Worm (Caenorhabditis elegans) whole organism, L4 larva: Measurements from ENCODE around the gene alkb-7.
A peak's percentile ranks its signal among the peaks of the same experiment; 100 is the strongest.

Experiments
- F44E2.7 ChIP-seq: fragments of 200-800 bp; sonication (Bioruptor generic); IDR thresholded peaks from 2 replicates; pipeline ENCODE4 v2.1.2; 2022; ENCODE audit warnings: missing genetic modification characterization, missing compliant biosample characterization
- F49E8.2 ChIP-seq: sonication (generic microtip); optimal IDR thresholded peaks from 2 replicates; lab custom pipeline; 2016; ENCODE audit warnings: missing compliant biosample characterization, mild to moderate bottlenecking, missing genetic modification characterization, borderline replicate concordance
- Y105C5A.15 ChIP-seq: fragments of 200-800 bp; sonication (Bioruptor generic); IDR thresholded peaks from 2 replicates; pipeline ENCODE4 v1.3.6; 2022; ENCODE audit warnings: missing genetic modification characterization, missing compliant biosample characterization
- Y5F2A.4 ChIP-seq: fragments of 200-800 bp; sonication (Bioruptor generic); optimal IDR thresholded peaks from 2 replicates; lab custom pipeline; 2018; ENCODE audit warnings: mild to moderate bottlenecking, missing genetic modification characterization, missing compliant biosample characterization
- ZK546.5 ChIP-seq, 2 experiments: sonication (generic microtip); optimal IDR thresholded peaks; 2 replicates each; lab custom pipeline; 2017; ENCODE audit warnings: missing biosample characterization in 2 of 2, missing genetic modification characterization in 2 of 2
- aha-1 ChIP-seq: fragments of 150-350 bp; peaks from one replicate; lab custom pipeline; 2014; ENCODE audit warnings: missing biosample characterization, missing genetic modification characterization
- ama-1 ChIP-seq: fragments of 150-350 bp; optimal IDR thresholded peaks from 2 replicates; lab custom pipeline; 2014; ENCODE audit warnings: inconsistent platforms, mixed read lengths
- ctbp-1 ChIP-seq: fragments of 200-800 bp; sonication (Bioruptor generic); IDR thresholded peaks from 2 replicates; pipeline ENCODE4 v1.3.6; 2022; ENCODE audit warnings: missing genetic modification reagents, missing genetic modification characterization, missing compliant biosample characterization
- daf-16 ChIP-seq, 3 experiments: sonication (generic microtip); optimal IDR thresholded peaks; 2 replicates each; lab custom pipeline; 2016 to 2017; ENCODE audit warnings: missing genetic modification characterization in 3 of 3, missing genetic modification reagents in 3 of 3, mild to moderate bottlenecking in 2 of 3, missing compliant biosample characterization in 2 of 3, missing biosample characterization in 1 of 3, moderate library complexity in 1 of 3
- dmd-8 ChIP-seq: fragments of 200-800 bp; sonication (Bioruptor generic); IDR thresholded peaks from 2 replicates; pipeline ENCODE4 v1.3.6; 2022; ENCODE audit warnings: missing genetic modification characterization, missing compliant biosample characterization
- hif-1 ChIP-seq, 2 experiments: sonication (generic microtip); optimal IDR thresholded peaks; 2 replicates each; lab custom pipeline; 2016 to 2017; ENCODE audit warnings: missing compliant biosample characterization in 2 of 2, missing genetic modification characterization in 2 of 2, missing genetic modification reagents in 2 of 2, missing genotype in 2 of 2, mild to moderate bottlenecking in 1 of 2
- hlh-11 ChIP-seq: fragments of 200-800 bp; sonication (Bioruptor generic); optimal IDR thresholded peaks from 2 replicates; lab custom pipeline; 2018; ENCODE audit warnings: mild to moderate bottlenecking, missing genetic modification characterization, missing compliant biosample characterization
- hlh-30 ChIP-seq: sonication (generic microtip); optimal IDR thresholded peaks from 2 replicates; lab custom pipeline; 2017; ENCODE audit warnings: antibody characterized with exemption, mild to moderate bottlenecking, missing genetic modification characterization, missing compliant biosample characterization; ENCODE audit not compliant: insufficient read depth
- lin-13 ChIP-seq: fragments of 150-350 bp; optimal IDR thresholded peaks from 2 replicates; lab custom pipeline; 2014; ENCODE audit warnings: missing biosample characterization, missing genetic modification reagents, missing genetic modification characterization
- lin-38 ChIP-seq: fragments of 200-800 bp; sonication (Bioruptor generic); IDR thresholded peaks from 2 replicates; pipeline ENCODE4 v1.3.6; 2022; ENCODE audit warnings: missing genetic modification reagents, missing genetic modification characterization, missing compliant biosample characterization
- madf-5 ChIP-seq, 2 experiments: fragments of 200-800 bp; sonication (Bioruptor generic); IDR thresholded peaks; 2 replicates each; pipeline ENCODE4 v1.3.6; 2022; ENCODE audit warnings: missing compliant biosample characterization in 2 of 2, missing genetic modification characterization in 2 of 2
- nhr-76 ChIP-seq: fragments of 150-350 bp; optimal IDR thresholded peaks from 2 replicates; lab custom pipeline; 2014; ENCODE audit warnings: missing biosample characterization, missing genetic modification characterization
- pha-4 ChIP-seq, 2 experiments: fragments of 150-350 bp in 1 of 2; fragments of 200-800 bp in 1 of 2; sonication (Bioruptor generic) in 1 of 2; IDR thresholded peaks in 1 of 2; optimal IDR thresholded peaks in 1 of 2; 2 replicates each; pipeline versions ENCODE4 v1.3.6 to Lab custom; 2014 to 2022; ENCODE audit warnings: missing genetic modification characterization in 2 of 2, missing genetic modification reagents in 2 of 2, missing biosample characterization in 1 of 2, missing compliant biosample characterization in 1 of 2
- pqm-1 ChIP-seq: sonication (generic microtip); optimal IDR thresholded peaks from 2 replicates; lab custom pipeline; 2017; ENCODE audit warnings: missing biosample characterization, missing genetic modification characterization
- rbr-2 ChIP-seq: sonication (generic microtip); optimal IDR thresholded peaks from 2 replicates; lab custom pipeline; 2016; ENCODE audit warnings: missing genotype, missing genetic modification characterization, missing compliant biosample characterization
- set-16 ChIP-seq: fragments of 200-800 bp; sonication (Bioruptor generic); IDR thresholded peaks from 2 replicates; pipeline ENCODE4 v1.3.6; 2022; ENCODE audit warnings: missing genetic modification reagents, missing genetic modification characterization, missing compliant biosample characterization
- snpc-4 ChIP-seq: fragments of 150-350 bp; optimal IDR thresholded peaks from 2 replicates; lab custom pipeline; 2014; ENCODE audit warnings: missing biosample characterization, missing genetic modification characterization
- spr-3 ChIP-seq: fragments of 200-800 bp; sonication (Bioruptor generic); optimal IDR thresholded peaks from 2 replicates; lab custom pipeline; 2018; ENCODE audit warnings: mild to moderate bottlenecking, missing genetic modification characterization, missing compliant biosample characterization
- unc-62 ChIP-seq, 3 experiments: fragments of 150-350 bp in 1 of 3; sonication (generic microtip); optimal IDR thresholded peaks in 2 of 3; peaks in 1 of 3; 1 replicate in 1 of 3; 2 replicates in 2 of 3; lab custom pipeline; 2014 to 2017; ENCODE audit warnings: missing biosample characterization in 3 of 3, missing genetic modification characterization in 3 of 3, missing genetic modification reagents in 3 of 3, missing genotype in 1 of 3
- zip-2 ChIP-seq: fragments of 150-350 bp; optimal IDR thresholded peaks from 2 replicates; lab custom pipeline; 2014; ENCODE audit warnings: missing biosample characterization, missing genetic modification characterization

Gene alkb-7

DNA sequence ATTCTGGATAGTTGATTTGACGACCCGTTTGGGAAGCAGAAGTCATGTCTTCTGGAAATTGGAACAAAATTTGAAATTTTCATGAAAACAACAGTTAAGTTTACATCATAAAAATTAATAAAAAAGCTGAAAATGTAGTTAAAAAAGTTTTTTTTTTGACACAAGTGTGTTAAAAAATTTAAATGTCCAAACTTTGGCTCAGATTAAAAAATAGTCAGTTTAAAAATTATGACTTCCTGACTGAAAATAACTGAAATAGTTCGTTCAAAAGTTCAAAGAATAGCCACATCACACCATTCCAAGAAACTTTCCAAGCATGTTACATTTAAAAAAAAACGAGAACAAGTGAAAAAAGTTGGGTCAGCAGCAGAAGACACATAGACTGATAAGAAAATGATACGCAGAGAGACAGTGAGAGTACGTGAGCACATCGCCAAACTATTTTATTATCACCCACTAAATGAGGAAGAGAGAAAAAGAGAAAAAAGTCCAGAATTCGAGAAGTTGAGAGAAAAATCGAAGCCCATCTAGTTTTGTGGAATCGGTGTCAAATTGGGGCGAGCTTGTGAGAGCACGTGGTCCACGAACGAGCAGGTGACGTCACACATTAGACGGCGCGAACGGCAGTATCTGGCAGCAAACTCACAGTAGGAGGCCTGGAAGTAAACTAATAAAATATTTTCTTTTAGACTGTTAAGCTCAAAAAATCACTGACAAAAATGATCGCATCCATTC is 28.6 kb upstream of the alkb-7 start, which contains the start of gene acl-7 (continued):
- TF ChIP-seq spr-3 (GFP tag; lab: Kevin White, UChicago) (no peak), hlh-11 (peak; percentile 40), hlh-30 (peak; percentile 41), Y5F2A.4 (GFP tag; lab: Kevin White, UChicago) (no peak)
- TF ChIP-seq, all 104 proteins: peak for 9

ce11 chrII:12813253-12813652 is 25.3 kb upstream of the alkb-7 start:
- TF ChIP-seq snpc-4 = no peak
- peak; percentile 95 for TF ChIP-seq aha-1
- no peak for TF ChIP-seq F44E2.7 (GFP tag; lab: Robert Waterston, UW)

DNA sequence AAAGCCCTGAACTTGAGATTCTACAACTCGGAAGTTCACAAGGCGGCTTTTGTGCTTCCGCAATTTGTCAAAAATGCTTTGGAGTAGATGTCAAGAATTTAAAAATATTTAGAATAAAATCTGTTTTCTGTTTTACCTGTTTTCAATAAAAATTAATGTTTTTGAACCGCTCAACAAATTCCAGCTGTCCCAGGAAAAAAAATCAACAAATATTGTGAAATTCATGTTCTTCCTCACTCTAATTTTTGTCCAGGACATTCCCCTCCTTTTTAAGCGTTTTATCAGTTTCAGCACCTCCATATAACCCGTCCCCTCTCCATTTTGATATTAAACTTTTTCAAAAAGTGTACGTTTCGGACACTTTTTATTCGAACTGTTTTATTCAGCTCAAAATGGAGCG is 22.8 kb upstream of the alkb-7 start, which contains the start of gene Y46G5A.20:
TSS of gene Y46G5A.20 (plus strand) at position 301 of the 400 bp plus-strand sequence.
- TF ChIP-seq aha-1 (no peak), pqm-1 (tag; lab: Kevin White, UChicago) (peak; percentile 15), madf-5 (GFP tag; IDR thresholded peaks at IDR 0.05; lab: Robert Waterston, UW) (no peak), lin-13 (no peak), daf-16 (GFP tag; optimal IDR thresholded peaks at IDR 0.05; lab: Kevin White, UChicago) (no peak), daf-16 (tag; optimal IDR thresholded peaks at IDR 0.05; lab: Kevin White, UChicago) (peak; percentile 52), set-16 (no peak)

ce11 chrII:12809725-12810124 is 21.8 kb upstream of the alkb-7 start:
- peak in 1 of 2 experiments; percentile 37 for TF ChIP-seq hif-1 (tag; optimal IDR thresholded peaks at IDR 0.05; lab: Kevin White, UChicago)
- TF ChIP-seq zip-2 (tag; lab: Kevin White, UChicago) = peak; percentile 87
- TF ChIP-seq rbr-2 (tag; lab: Kevin White, UChicago) = no peak
- no peak for TF ChIP-seq unc-62 (GFP tag; optimal IDR thresholded peaks at IDR 0.05 in 1 of 2; lab: Kevin White, UChicago)
- no peak for TF ChIP-seq unc-62 (tag; optimal IDR thresholded peaks at IDR 0.05; lab: Kevin White, UChicago)
- no peak for TF ChIP-seq ctbp-1 (GFP tag; lab: Robert Waterston, UW)

DNA sequence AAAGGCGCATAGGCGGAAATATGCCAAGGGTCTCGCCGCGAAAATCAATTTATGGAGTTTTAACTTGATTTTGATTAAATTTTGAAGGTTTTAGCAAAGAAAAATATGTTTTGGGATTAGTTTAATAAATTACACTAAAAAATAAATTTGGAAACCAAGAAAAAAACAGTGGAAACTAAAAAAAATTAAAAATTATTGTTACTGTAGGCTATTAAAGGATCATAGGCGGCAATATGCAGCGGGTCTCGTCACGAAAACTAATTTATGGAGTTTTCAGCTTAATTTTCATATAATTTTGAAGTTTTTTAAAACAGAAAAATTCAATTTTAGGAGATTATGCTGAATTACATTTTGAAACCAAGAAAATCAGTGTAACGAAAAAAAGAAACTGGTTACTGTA is 20.8 kb upstream of the alkb-7 start:
- TF ChIP-seq nhr-76 (tag; lab: Kevin White, UChicago) (no peak), lin-38 (GFP tag; lab: Robert Waterston, UW) (peak; percentile 36; the same call in 1 of the 2 replicates), F49E8.2 (tag; lab: Kevin White, UChicago) (peak; percentile 68), ZK546.5 (tag; optimal IDR thresholded peaks at IDR 0.05; lab: Kevin White, UChicago) (no peak), zip-2 (tag; lab: Kevin White, UChicago) (no peak)

ce11 chrII:12806602-12807182 is 18.7 kb upstream of the alkb-7 start, which contains the start of gene spds-1:
TSS of gene spds-1 (plus strand) at chrII:12806899.
- peak; percentile 8 for TF ChIP-seq hlh-11
- no peak for TF ChIP-seq ama-1 (lab: Kevin White, UChicago)
- no peak for TF ChIP-seq Y105C5A.15
- peak; percentile 48 for TF ChIP-seq pqm-1 (tag; lab: Kevin White, UChicago)
- peak; percentile 60 for TF ChIP-seq set-16
- no peak for TF ChIP-seq dmd-8 (GFP tag; lab: Robert Waterston, UW)
- TF ChIP-seq pha-4 (GFP tag; IDR thresholded peaks at IDR 0.05; lab: Robert Waterston, UW) = no peak
- no peak for TF ChIP-seq pha-4 (tag; optimal IDR thresholded peaks at IDR 0.05; lab: Kevin White, UChicago)
- TF ChIP-seq, all 104 proteins: peak for 3
